Fruit fly (Drosophila melanogaster): ENCODE measurements around the gene Mcr.

dm6 chr2L:8104706-8105105 is 21.9 kb upstream of the Mcr start:
- TF ChIP-seq Rx (GFP tag; IDR thresholded peaks at IDR 0.05) (no peak), CG16779 (GFP tag; IDR thresholded peaks at IDR 0.05) (no peak)
